Fruit fly (Drosophila melanogaster) whole organism, embryonic: Measurements from ENCODE around the gene MED27.

Experiments used
- Bdp1 ChIP-seq: fragments of 200-800 bp; sonication (Bioruptor generic); optimal IDR thresholded peaks from 3 replicates; lab custom pipeline; 2016; ENCODE audit warnings: missing biosample characterization, missing genetic modification characterization
- CG10147 ChIP-seq: fragments of 200-800 bp; sonication (Bioruptor generic); optimal IDR thresholded peaks from 2 replicates; lab custom pipeline; 2019; ENCODE audit warnings: missing biosample characterization, mild to moderate bottlenecking, missing genetic modification characterization, moderate library complexity
- CG1024 ChIP-seq: fragments of 200-800 bp; sonication (Bioruptor generic); IDR thresholded peaks from 2 replicates; pipeline ENCODE4 v1.3.6; 2022; ENCODE audit warnings: missing biosample characterization, missing genetic modification characterization
- CG10431 ChIP-seq: fragments of 200-800 bp; sonication (Bioruptor generic); optimal IDR thresholded peaks from 3 replicates; lab custom pipeline; 2018; ENCODE audit warnings: missing biosample characterization, mild to moderate bottlenecking, missing genetic modification characterization
- CG10462 ChIP-seq: fragments of 200-800 bp; sonication (Bioruptor generic); optimal IDR thresholded peaks from 2 replicates; lab custom pipeline; 2016; ENCODE audit warnings: missing biosample characterization, missing genetic modification characterization
- CG10565 ChIP-seq: fragments of 200-800 bp; sonication (Bioruptor generic); optimal IDR thresholded peaks from 3 replicates; lab custom pipeline; 2016; ENCODE audit warnings: missing biosample characterization, mild to moderate bottlenecking, missing genetic modification characterization
- CG11085 ChIP-seq: fragments of 200-800 bp; sonication (Bioruptor generic); IDR thresholded peaks from 2 replicates; pipeline ENCODE4 v1.3.6; 2022; ENCODE audit warnings: missing biosample characterization, missing genetic modification characterization
- CG13287 ChIP-seq: fragments of 200-800 bp; sonication (Bioruptor generic); IDR thresholded peaks from 2 replicates; pipeline ENCODE4 v1.3.6; 2022; ENCODE audit warnings: missing biosample characterization, missing genetic modification characterization; ENCODE audit not compliant: partially characterized antibody
- CG15696 ChIP-seq: fragments of 200-800 bp; sonication (Bioruptor generic); optimal IDR thresholded peaks from 2 replicates; lab custom pipeline; 2019; ENCODE audit warnings: missing biosample characterization, mild to moderate bottlenecking, missing genetic modification characterization, moderate library complexity
- CG2116 ChIP-seq: fragments of 200-800 bp; sonication (Bioruptor generic); optimal IDR thresholded peaks from 3 replicates; lab custom pipeline; 2018; ENCODE audit warnings: missing biosample characterization, mild to moderate bottlenecking, missing genetic modification characterization
- CG2712 ChIP-seq: fragments of 200-800 bp; optimal IDR thresholded peaks from 3 replicates; lab custom pipeline; 2019; ENCODE audit warnings: missing biosample characterization, mild to moderate bottlenecking, missing genetic modification characterization, moderate library complexity
- CG32772 ChIP-seq: fragments of 200-800 bp; sonication (Bioruptor generic); IDR thresholded peaks from 2 replicates; pipeline ENCODE4 v1.3.6; 2022; ENCODE audit warnings: missing biosample characterization, missing genetic modification characterization
- CG4328 ChIP-seq: fragments of 200-800 bp; sonication (Bioruptor generic); optimal IDR thresholded peaks from 3 replicates; lab custom pipeline; 2017; ENCODE audit warnings: missing biosample characterization, missing genetic modification reagents, missing genetic modification characterization
- CG4360 ChIP-seq: fragments of 200-800 bp; sonication (Bioruptor generic); IDR thresholded peaks from 2 replicates; pipeline ENCODE4 v1.3.6; 2022; ENCODE audit warnings: missing biosample characterization, missing genetic modification characterization
- CG6791 ChIP-seq: fragments of 200-800 bp; sonication (Bioruptor generic); IDR thresholded peaks from 3 replicates; pipeline ENCODE4 v1.3.6; 2022; ENCODE audit warnings: missing biosample characterization, missing genetic modification characterization; ENCODE audit not compliant: partially characterized antibody
- CG8290 ChIP-seq, 3 experiments: fragments of 200-800 bp; sonication (Bioruptor generic); optimal IDR thresholded peaks; 2 replicates each; lab custom pipeline; 2016 to 2019; ENCODE audit warnings: missing biosample characterization in 3 of 3, missing genetic modification characterization in 3 of 3, mild to moderate bottlenecking in 2 of 3, moderate library complexity in 1 of 3
- CHES-1-like ChIP-seq: fragments of 200-800 bp; sonication (Bioruptor generic); optimal IDR thresholded peaks from 2 replicates; lab custom pipeline; 2016; ENCODE audit warnings: missing biosample characterization, missing genetic modification characterization
- Doc3 ChIP-seq: fragments of 200-800 bp; sonication (Bioruptor generic); IDR thresholded peaks from 3 replicates; pipeline ENCODE4 v1.3.6; 2022; ENCODE audit warnings: missing biosample characterization, missing genetic modification characterization; ENCODE audit not compliant: partially characterized antibody
- Drgx ChIP-seq: fragments of 200-800 bp; sonication (Bioruptor generic); IDR thresholded peaks from 2 replicates; pipeline ENCODE4 v1.3.6; 2022; ENCODE audit warnings: missing biosample characterization, missing genetic modification characterization
- E2f1 ChIP-seq: fragments of 200-800 bp; sonication (Bioruptor generic); IDR thresholded peaks from 2 replicates; pipeline ENCODE4 v1.3.6; 2022; ENCODE audit warnings: missing biosample characterization, missing genetic modification characterization
- E2f2 ChIP-seq: fragments of 200-800 bp; sonication (Bioruptor generic); IDR thresholded peaks from 2 replicates; pipeline ENCODE4 v1.3.6; 2022; ENCODE audit warnings: missing biosample characterization, missing genetic modification characterization
- Max ChIP-seq: fragments of 200-800 bp; sonication (Bioruptor generic); optimal IDR thresholded peaks from 2 replicates; lab custom pipeline; 2016; ENCODE audit warnings: missing biosample characterization, mild to moderate bottlenecking, missing genetic modification characterization
- Med ChIP-seq: fragments of 200-800 bp; sonication (Bioruptor generic); peaks from one replicate; lab custom pipeline; 2016; ENCODE audit warnings: missing biosample characterization, missing genetic modification characterization, mild to moderate bottlenecking, inconsistent platforms, moderate library complexity
- NFAT ChIP-seq: fragments of 200-800 bp; sonication (Bioruptor generic); IDR thresholded peaks from 2 replicates; pipeline ENCODE4 v1.3.6; 2022; ENCODE audit warnings: missing biosample characterization, missing genetic modification characterization
- Neu2 ChIP-seq: fragments of 200-800 bp; sonication (Bioruptor generic); optimal IDR thresholded peaks from 3 replicates; lab custom pipeline; 2016; ENCODE audit warnings: missing biosample characterization, missing genetic modification characterization, borderline replicate concordance
- Sox100B ChIP-seq: fragments of 200-800 bp; sonication (Bioruptor generic); optimal IDR thresholded peaks from 3 replicates; lab custom pipeline; 2018; ENCODE audit warnings: missing biosample characterization, mild to moderate bottlenecking, missing genetic modification characterization
- Ssrp ChIP-seq: fragments of 200-800 bp; sonication (Bioruptor generic); optimal IDR thresholded peaks from 2 replicates; lab custom pipeline; 2018; ENCODE audit warnings: missing biosample characterization, mild to moderate bottlenecking, missing genetic modification characterization, moderate library complexity
- abd-A ChIP-seq: fragments of 200-800 bp; sonication (Bioruptor generic); optimal IDR thresholded peaks from 3 replicates; lab custom pipeline; 2019; ENCODE audit warnings: missing biosample characterization, mild to moderate bottlenecking, missing genetic modification characterization, moderate library complexity
- az2 ChIP-seq: fragments of 200-800 bp; sonication (Bioruptor generic); optimal IDR thresholded peaks from 3 replicates; lab custom pipeline; 2016; ENCODE audit warnings: missing biosample characterization, missing genetic modification characterization
- bsh ChIP-seq, 2 experiments: fragments of 200-800 bp; sonication (Bioruptor generic); optimal IDR thresholded peaks; 2 replicates each; lab custom pipeline; 2017 to 2018; ENCODE audit warnings: mild to moderate bottlenecking in 2 of 2, missing biosample characterization in 2 of 2, missing genetic modification characterization in 2 of 2, moderate library complexity in 1 of 2
- cato ChIP-seq: fragments of 200-800 bp; sonication (Bioruptor generic); optimal IDR thresholded peaks from 2 replicates; lab custom pipeline; 2016; ENCODE audit warnings: missing biosample characterization, missing genetic modification characterization, borderline replicate concordance
- crol ChIP-seq: fragments of 200-800 bp; sonication (Bioruptor generic); IDR thresholded peaks from 2 replicates; pipeline ENCODE4 v1.3.6; 2022; ENCODE audit warnings: missing biosample characterization, missing genetic modification characterization
- emc ChIP-seq: fragments of 200-800 bp; sonication (Bioruptor generic); optimal IDR thresholded peaks from 2 replicates; lab custom pipeline; 2016; ENCODE audit warnings: missing biosample characterization, missing genetic modification characterization
- fd64A ChIP-seq: fragments of 200-800 bp; sonication (Bioruptor generic); optimal IDR thresholded peaks from 3 replicates; lab custom pipeline; 2018; ENCODE audit warnings: missing biosample characterization, mild to moderate bottlenecking, missing genetic modification characterization
- fu2 ChIP-seq: fragments of 200-800 bp; sonication (Bioruptor generic); optimal IDR thresholded peaks from 2 replicates; lab custom pipeline; 2016; ENCODE audit warnings: missing biosample characterization, missing genetic modification characterization
- grau ChIP-seq: fragments of 200-800 bp; optimal IDR thresholded peaks from 3 replicates; lab custom pipeline; 2019; ENCODE audit warnings: missing biosample characterization, mild to moderate bottlenecking, missing genetic modification characterization, moderate library complexity
- gsb ChIP-seq: fragments of 200-800 bp; sonication (Bioruptor generic); IDR thresholded peaks from 2 replicates; pipeline ENCODE4 v1.3.6; 2022; ENCODE audit warnings: missing biosample characterization, missing genetic modification characterization
- hth ChIP-seq: fragments of >200 bp; optimal IDR thresholded peaks from 2 replicates; lab custom pipeline; 2017; ENCODE audit warnings: inconsistent platforms
- insv ChIP-seq, 2 experiments: fragments of 200-800 bp; sonication (Bioruptor generic); optimal IDR thresholded peaks; 3 replicates each; lab custom pipeline; 2016 to 2018; ENCODE audit warnings: missing biosample characterization in 2 of 2, missing genetic modification characterization in 2 of 2
- jumu ChIP-seq: fragments of 200-800 bp; sonication (Bioruptor generic); optimal IDR thresholded peaks from 3 replicates; lab custom pipeline; 2016; ENCODE audit warnings: missing biosample characterization, missing genetic modification characterization
- ken ChIP-seq: fragments of 200-800 bp; sonication (Bioruptor generic); IDR thresholded peaks from 3 replicates; pipeline ENCODE4 v1.3.6; 2022; ENCODE audit warnings: missing biosample characterization, missing genetic modification characterization
- lmd ChIP-seq: fragments of 200-800 bp; sonication (Bioruptor generic); IDR thresholded peaks from 2 replicates; pipeline ENCODE4 v1.3.6; 2022; ENCODE audit warnings: missing biosample characterization, missing genetic modification characterization
- mirr ChIP-seq: fragments of 200-800 bp; sonication (Bioruptor generic); optimal IDR thresholded peaks from 3 replicates; lab custom pipeline; 2018; ENCODE audit warnings: missing biosample characterization, mild to moderate bottlenecking, missing genetic modification characterization
- phol ChIP-seq: fragments of 200-800 bp; sonication (Bioruptor generic); optimal IDR thresholded peaks from 3 replicates; lab custom pipeline; 2018; ENCODE audit warnings: missing biosample characterization, mild to moderate bottlenecking, missing genetic modification characterization, moderate library complexity
- row ChIP-seq: fragments of 200-800 bp; sonication (Bioruptor generic); IDR thresholded peaks from 3 replicates; pipeline ENCODE4 v1.3.6; 2022; ENCODE audit warnings: missing biosample characterization, missing genetic modification characterization
- sens ChIP-seq: fragments of 200-800 bp; sonication (Bioruptor generic); peaks from one replicate; lab custom pipeline; 2016; ENCODE audit warnings: missing biosample characterization, missing genetic modification characterization
- slbo ChIP-seq: fragments of 200-800 bp; sonication (Bioruptor generic); IDR thresholded peaks from 2 replicates; pipeline ENCODE4 v1.3.6; 2022; ENCODE audit warnings: missing biosample characterization, missing genetic modification characterization
- sna ChIP-seq: fragments of 200-800 bp; sonication (Bioruptor generic); IDR thresholded peaks from 2 replicates; pipeline ENCODE4 v1.3.6; 2022; ENCODE audit warnings: missing biosample characterization, missing genetic modification characterization; ENCODE audit not compliant: partially characterized antibody
- trem ChIP-seq: fragments of 200-800 bp; optimal IDR thresholded peaks from 3 replicates; lab custom pipeline; 2019; ENCODE audit warnings: missing biosample characterization, mild to moderate bottlenecking, missing genetic modification characterization, moderate library complexity
- unpg ChIP-seq: fragments of 200-800 bp; sonication (Bioruptor generic); optimal IDR thresholded peaks from 3 replicates; lab custom pipeline; 2018; ENCODE audit warnings: missing biosample characterization, mild to moderate bottlenecking, missing genetic modification characterization, moderate library complexity
- zen ChIP-seq: fragments of 200-800 bp; sonication (Bioruptor generic); optimal IDR thresholded peaks from 3 replicates; lab custom pipeline; 2018; ENCODE audit warnings: missing biosample characterization, mild to moderate bottlenecking, missing genetic modification characterization, moderate library complexity

The MED27 gene

dm6 chr3R:5682238-5682637, 27.3 kb downstream of the MED27 start (continued):
- TF ChIP-seq CG1024 (GFP tag; lab: Robert Waterston, UW) = no peak
- no peak for TF ChIP-seq fd64A
- no peak for TF ChIP-seq CG11085 (GFP tag; lab: Robert Waterston, UW)
- TF ChIP-seq mirr (GFP tag; lab: Kevin White, UChicago) = no peak
- TF ChIP-seq CG10431 (GFP tag; lab: Kevin White, UChicago) = no peak
- no peak for TF ChIP-seq crol
- TF ChIP-seq Ssrp (tag; lab: Kevin White, UChicago) = peak; percentile 5
- TF ChIP-seq Doc3 (GFP tag; lab: Robert Waterston, UW) = no peak
- no peak for TF ChIP-seq CHES-1-like (GFP tag; lab: Kevin White, UChicago)
- TF ChIP-seq grau = no peak
- TF ChIP-seq cato (GFP tag; lab: Kevin White, UChicago) = no peak
- no peak for TF ChIP-seq slbo (GFP tag; lab: Robert Waterston, UW)
- peak; percentile 64 for TF ChIP-seq sens (GFP tag; lab: Kevin White, UChicago)
- TF ChIP-seq CG6791 (GFP tag; lab: Robert Waterston, UW) = no peak
- TF ChIP-seq CG15696 (tag; lab: Kevin White, UChicago) = peak; percentile 4
- no peak for TF ChIP-seq lmd (GFP tag; lab: Robert Waterston, UW)
- TF ChIP-seq row (GFP tag; lab: Robert Waterston, UW) = peak; percentile 18; the same call in 1 of the 3 replicates
- peak in 1 of 2 experiments; percentile 28 for TF ChIP-seq bsh (GFP tag; optimal IDR thresholded peaks at IDR 0.05; lab: Kevin White, UChicago)
- TF ChIP-seq E2f2 (GFP tag; lab: Robert Waterston, UW) = no peak
- no peak for TF ChIP-seq CG4328 (GFP tag; lab: Kevin White, UChicago)
- TF ChIP-seq CG10147 = no peak
- no peak for TF ChIP-seq CG10462 (GFP tag; lab: Kevin White, UChicago)
- TF ChIP-seq CG10565 = no peak
- TF ChIP-seq trem (tag; lab: Kevin White, UChicago) = no peak
- no peak for TF ChIP-seq hth (lab: Kevin White, UChicago)
- TF ChIP-seq CG13287 (GFP tag; lab: Robert Waterston, UW) = no peak
- TF ChIP-seq NFAT (GFP tag; lab: Robert Waterston, UW) = no peak
- peak; percentile 8 for TF ChIP-seq Med (GFP tag; lab: Kevin White, UChicago)
- TF ChIP-seq Sox100B (GFP tag; lab: Kevin White, UChicago) = no peak
- no peak for TF ChIP-seq az2 (GFP tag; lab: Kevin White, UChicago)
- peak; percentile 38 for TF ChIP-seq phol (tag; lab: Kevin White, UChicago)
- TF ChIP-seq Max (GFP tag; lab: Kevin White, UChicago) = no peak
- TF ChIP-seq E2f1 = no peak
- TF ChIP-seq Drgx (GFP tag; lab: Robert Waterston, UW) = peak; percentile 14; the same call in 1 of the 2 replicates
- peak; percentile 5 for TF ChIP-seq CG2712 (tag; lab: Kevin White, UChicago)
- no peak for TF ChIP-seq abd-A
- no peak for TF ChIP-seq insv (GFP tag; optimal IDR thresholded peaks at IDR 0.05; lab: Kevin White, UChicago)
- no peak for TF ChIP-seq sna (GFP tag; lab: Robert Waterston, UW)
- TF ChIP-seq Neu2 (GFP tag; lab: Kevin White, UChicago) = no peak
- TF ChIP-seq gsb (GFP tag; lab: Robert Waterston, UW) = no peak
- TF ChIP-seq zen (tag; lab: Kevin White, UChicago) = no peak
- no peak for TF ChIP-seq fu2
- TF ChIP-seq Bdp1 (GFP tag; lab: Kevin White, UChicago) = no peak
- no peak for TF ChIP-seq CG32772
- no peak for TF ChIP-seq CG2116 (GFP tag; lab: Kevin White, UChicago)
- no peak for TF ChIP-seq emc (GFP tag; lab: Kevin White, UChicago)
- TF ChIP-seq unpg (GFP tag; lab: Kevin White, UChicago) = peak; percentile 29
- TF ChIP-seq ken (GFP tag; lab: Robert Waterston, UW) = no peak
- TF ChIP-seq jumu (GFP tag; lab: Kevin White, UChicago) = no peak
- TF ChIP-seq CG4360 (GFP tag; lab: Robert Waterston, UW) = no peak
- no peak for TF ChIP-seq CG8290 (GFP tag; optimal IDR thresholded peaks at IDR 0.05; lab: Kevin White, UChicago)
- TF ChIP-seq CG8290 (tag; optimal IDR thresholded peaks at IDR 0.05; lab: Kevin White, UChicago) = no peak
